Fruit fly (Drosophila melanogaster) Kc167 (cell line): Measurements from ENCODE around the gene CREG.

ENCODE experiments used
- psq ChIP-seq: fragments of >200 bp; optimal IDR thresholded peaks from 2 replicates; lab custom pipeline; 2017; ENCODE audit warnings: missing external identifiers
- ttk ChIP-seq: sonication (Bioruptor generic); optimal IDR thresholded peaks from 2 replicates; lab custom pipeline; 2017; ENCODE audit warnings: missing external identifiers

- TF ChIP-seq ttk (lab: Kevin White, UChicago) = no peak
- no peak for TF ChIP-seq psq
These were observed 16.9 kb downstream of the CREG start for dm6 chr3R:17377503-17377902.
